Worm (Caenorhabditis elegans) whole organism, young adult: ENCODE results near the gene chil-5.

Source experiments
- D2030.7 ChIP-seq: fragments of 200-800 bp; sonication (Bioruptor generic); IDR thresholded peaks from 2 replicates; pipeline ENCODE4 v1.3.6; 2022; ENCODE audit warnings: missing genetic modification reagents, missing genetic modification characterization, missing compliant biosample characterization
- T26A5.8 ChIP-seq: sonication (generic microtip); optimal IDR thresholded peaks from 2 replicates; lab custom pipeline; 2016; ENCODE audit warnings: missing genetic modification characterization, missing compliant biosample characterization
- athp-1 ChIP-seq: sonication (generic microtip); optimal IDR thresholded peaks from 2 replicates; lab custom pipeline; 2017; ENCODE audit warnings: mild to moderate bottlenecking, missing genetic modification characterization, missing compliant biosample characterization
- attf-6 ChIP-seq: fragments of 200-800 bp; sonication (Bioruptor generic); IDR thresholded peaks from 2 replicates; pipeline ENCODE4 v1.3.6; 2022; ENCODE audit warnings: missing genetic modification reagents, missing genetic modification characterization, missing compliant biosample characterization
- ceh-58 ChIP-seq: fragments of 200-800 bp; sonication (Bioruptor generic); IDR thresholded peaks from 2 replicates; pipeline ENCODE4 v1.3.6; 2022; ENCODE audit warnings: missing genetic modification characterization, missing compliant biosample characterization
- dox-1 ChIP-seq: fragments of 200-800 bp; sonication (Bioruptor generic); IDR thresholded peaks from 2 replicates; pipeline ENCODE4 v1.3.6; 2022; ENCODE audit warnings: missing genetic modification reagents, missing genetic modification characterization, missing compliant biosample characterization
- dpl-1 ChIP-seq: fragments of 150-350 bp; optimal IDR thresholded peaks from 2 replicates; lab custom pipeline; 2014; ENCODE audit warnings: missing biosample characterization, missing genetic modification reagents, missing genetic modification characterization
- efl-1 ChIP-seq: fragments of 150-350 bp; optimal IDR thresholded peaks from 2 replicates; lab custom pipeline; 2014; ENCODE audit warnings: missing biosample characterization, missing genetic modification reagents, missing genetic modification characterization
- egrh-3 ChIP-seq: fragments of 200-800 bp; sonication (Bioruptor generic); IDR thresholded peaks from 2 replicates; pipeline ENCODE4 v1.3.6; 2022; ENCODE audit warnings: missing genetic modification reagents, missing genetic modification characterization, missing compliant biosample characterization
- him-1 ChIP-seq: sonication (generic microtip); optimal IDR thresholded peaks from 2 replicates; lab custom pipeline; 2016; ENCODE audit warnings: missing genotype, missing genetic modification reagents, missing genetic modification characterization, missing compliant biosample characterization
- hsf-1 ChIP-seq: fragments of 200-800 bp; sonication (Bioruptor generic); IDR thresholded peaks from 2 replicates; pipeline ENCODE4 v1.3.6; 2022; ENCODE audit warnings: missing genetic modification reagents, missing genetic modification characterization, missing compliant biosample characterization
- lin-35 ChIP-seq, 3 experiments: fragments of 150-350 bp in 2 of 3; sonication (generic microtip) in 1 of 3; optimal IDR thresholded peaks; 2 replicates each; lab custom pipeline; 2014 to 2018; ENCODE audit warnings: missing biosample characterization in 3 of 3, missing genetic modification characterization in 3 of 3, missing genetic modification reagents in 3 of 3
- nfya-2 ChIP-seq: fragments of 200-800 bp; sonication (Bioruptor generic); IDR thresholded peaks from 2 replicates; pipeline ENCODE4 v1.3.6; 2022; ENCODE audit warnings: missing genetic modification reagents, missing genetic modification characterization, missing compliant biosample characterization
- nhr-27 ChIP-seq: fragments of 200-800 bp; sonication (Bioruptor generic); optimal IDR thresholded peaks from 2 replicates; lab custom pipeline; 2018; ENCODE audit warnings: mild to moderate bottlenecking, missing genetic modification characterization, moderate library complexity, missing compliant biosample characterization
- snpc-1.1 ChIP-seq: sonication (generic microtip); optimal IDR thresholded peaks from 2 replicates; lab custom pipeline; 2017; ENCODE audit warnings: missing genetic modification characterization, mild to moderate bottlenecking, missing compliant biosample characterization, antibody characterized with exemption, moderate library complexity, missing genotype, missing genetic modification reagents; ENCODE audit not compliant: insufficient read depth
- snpc-3.4 ChIP-seq: sonication (generic microtip); optimal IDR thresholded peaks from 2 replicates; lab custom pipeline; 2017; ENCODE audit warnings: missing genetic modification characterization, mild to moderate bottlenecking, missing compliant biosample characterization, antibody characterized with exemption, moderate library complexity, missing genotype, missing genetic modification reagents
- tbx-9 ChIP-seq: sonication (generic microtip); optimal IDR thresholded peaks from 2 replicates; lab custom pipeline; 2016; ENCODE audit warnings: borderline replicate concordance, missing genetic modification characterization, inconsistent platforms, missing compliant biosample characterization
- zfh-2 ChIP-seq: fragments of 200-800 bp; sonication (Bioruptor generic); conservative IDR thresholded peaks from 2 replicates; pipeline ENCODE4 v1.3.6; 2022; ENCODE audit warnings: missing genetic modification reagents, missing genetic modification characterization, missing compliant biosample characterization

The chil-5 gene

ce11 chrII:9828502-9828901, 31.0 kb downstream of the chil-5 start:
- TF ChIP-seq ceh-58 (GFP tag; lab: Robert Waterston, UW): no peak
- no peak for TF ChIP-seq egrh-3 (GFP tag; lab: Robert Waterston, UW)
- no peak for TF ChIP-seq hsf-1 (GFP tag; lab: Robert Waterston, UW)
- no peak for TF ChIP-seq lin-35 (GFP tag; optimal IDR thresholded peaks at IDR 0.05; lab: Kevin White, UChicago)
- TF ChIP-seq efl-1: no peak
- TF ChIP-seq dox-1 (GFP tag; lab: Robert Waterston, UW): no peak
- no peak for TF ChIP-seq snpc-1.1 (tag; lab: Kevin White, UChicago)
- no peak for TF ChIP-seq him-1 (tag; lab: Kevin White, UChicago)
- TF ChIP-seq athp-1 (tag; lab: Kevin White, UChicago): no peak
- no peak for TF ChIP-seq T26A5.8 (tag; lab: Kevin White, UChicago)
- TF ChIP-seq attf-6 (GFP tag; lab: Robert Waterston, UW): no peak
- TF ChIP-seq nfya-2: no peak

ce11 chrII:9827852-9828251, 31.6 kb downstream of the chil-5 start, which contains the start of gene eyg-1:
TSS of gene eyg-1 (minus strand) at chrII:9827952.
- no peak for TF ChIP-seq snpc-3.4 (tag; lab: Kevin White, UChicago)
- TF ChIP-seq dpl-1 (GFP tag; lab: Kevin White, UChicago): no peak

ce11 chrII:9826946-9827345, 32.5 kb downstream of the chil-5 start:
- TF ChIP-seq tbx-9 (tag; lab: Kevin White, UChicago): no peak
- TF ChIP-seq zfh-2 (GFP tag; lab: Robert Waterston, UW): 0 out of 2 replicates have a peak, but pooled peaks have one; percentile 16
- TF ChIP-seq D2030.7: no peak
- TF ChIP-seq nhr-27 (tag; lab: Kevin White, UChicago): no peak
